Worm (Caenorhabditis elegans) whole organism, early embryonic: ENCODE data around the gene dis-3.

ENCODE experiments used
- B0310.2 ChIP-seq: sonication (generic microtip); optimal IDR thresholded peaks from 2 replicates; lab custom pipeline; 2016; ENCODE audit warnings: mild to moderate bottlenecking, missing genetic modification characterization, missing compliant biosample characterization
- F13C5.2 ChIP-seq: sonication (generic microtip); optimal IDR thresholded peaks from 2 replicates; lab custom pipeline; 2017; ENCODE audit warnings: mild to moderate bottlenecking, missing genetic modification characterization, inconsistent platforms, missing compliant biosample characterization
- aly-1 ChIP-seq: sonication (generic microtip); optimal IDR thresholded peaks from 2 replicates; lab custom pipeline; 2016; ENCODE audit warnings: missing genetic modification characterization, missing compliant biosample characterization
- ama-1 ChIP-seq: fragments of 150-350 bp; optimal IDR thresholded peaks from 2 replicates; lab custom pipeline; 2014
- ceh-13 ChIP-seq: fragments of 200-800 bp; sonication (Bioruptor generic); optimal IDR thresholded peaks from 2 replicates; lab custom pipeline; 2018; ENCODE audit warnings: mild to moderate bottlenecking, missing genetic modification characterization, missing compliant biosample characterization
- ceh-36 ChIP-seq: sonication (generic microtip); optimal IDR thresholded peaks from 2 replicates; lab custom pipeline; 2016; ENCODE audit warnings: missing genetic modification characterization, inconsistent platforms, missing compliant biosample characterization
- ets-7 ChIP-seq: sonication (generic microtip); optimal IDR thresholded peaks from 2 replicates; lab custom pipeline; 2016; ENCODE audit warnings: missing genotype, missing genetic modification characterization, missing compliant biosample characterization
- flt-1 ChIP-seq: fragments of 200-800 bp; sonication (Bioruptor generic); IDR thresholded peaks from 2 replicates; pipeline ENCODE4 v1.3.6; 2022; ENCODE audit warnings: missing genetic modification characterization, missing compliant biosample characterization
- hmbx-1 ChIP-seq: sonication (generic microtip); optimal IDR thresholded peaks from 2 replicates; lab custom pipeline; 2016; ENCODE audit warnings: mild to moderate bottlenecking, missing genetic modification characterization, missing compliant biosample characterization
- hmg-4 ChIP-seq: fragments of 200-800 bp; sonication (Bioruptor generic); optimal IDR thresholded peaks from 2 replicates; lab custom pipeline; 2018; ENCODE audit warnings: mild to moderate bottlenecking, missing genetic modification characterization, missing compliant biosample characterization
- hnd-1 ChIP-seq: sonication (generic microtip); optimal IDR thresholded peaks from 2 replicates; lab custom pipeline; 2016; ENCODE audit warnings: missing genetic modification characterization, missing compliant biosample characterization
- pes-1 ChIP-seq: fragments of 200-800 bp; sonication (Bioruptor generic); IDR thresholded peaks from 2 replicates; pipeline ENCODE4 v1.3.6; 2022; ENCODE audit warnings: missing genetic modification reagents, missing genetic modification characterization, missing compliant biosample characterization
- scrt-1 ChIP-seq: fragments of 200-800 bp; sonication (Bioruptor generic); IDR thresholded peaks from 2 replicates; pipeline ENCODE4 v1.3.6; 2022; ENCODE audit warnings: missing genetic modification characterization, missing compliant biosample characterization
- sea-1 ChIP-seq: fragments of 200-800 bp; sonication (Bioruptor generic); conservative IDR thresholded peaks from 2 replicates; pipeline ENCODE4 v1.3.6; 2022; ENCODE audit warnings: missing genetic modification characterization, missing compliant biosample characterization
- tbx-11 ChIP-seq: fragments of 200-800 bp; sonication (Bioruptor generic); IDR thresholded peaks from 2 replicates; pipeline ENCODE4 v1.3.6; 2022; ENCODE audit warnings: missing genetic modification characterization, missing compliant biosample characterization
- tbx-37 ChIP-seq: fragments of 200-800 bp; sonication (Bioruptor generic); conservative IDR thresholded peaks from 2 replicates; pipeline ENCODE4 v1.3.6; 2022; ENCODE audit warnings: missing genetic modification reagents, missing genetic modification characterization, missing compliant biosample characterization
- tra-4 ChIP-seq: sonication (generic microtip); optimal IDR thresholded peaks from 2 replicates; lab custom pipeline; 2017; ENCODE audit warnings: missing genetic modification characterization, missing compliant biosample characterization

Gene dis-3

DNA sequence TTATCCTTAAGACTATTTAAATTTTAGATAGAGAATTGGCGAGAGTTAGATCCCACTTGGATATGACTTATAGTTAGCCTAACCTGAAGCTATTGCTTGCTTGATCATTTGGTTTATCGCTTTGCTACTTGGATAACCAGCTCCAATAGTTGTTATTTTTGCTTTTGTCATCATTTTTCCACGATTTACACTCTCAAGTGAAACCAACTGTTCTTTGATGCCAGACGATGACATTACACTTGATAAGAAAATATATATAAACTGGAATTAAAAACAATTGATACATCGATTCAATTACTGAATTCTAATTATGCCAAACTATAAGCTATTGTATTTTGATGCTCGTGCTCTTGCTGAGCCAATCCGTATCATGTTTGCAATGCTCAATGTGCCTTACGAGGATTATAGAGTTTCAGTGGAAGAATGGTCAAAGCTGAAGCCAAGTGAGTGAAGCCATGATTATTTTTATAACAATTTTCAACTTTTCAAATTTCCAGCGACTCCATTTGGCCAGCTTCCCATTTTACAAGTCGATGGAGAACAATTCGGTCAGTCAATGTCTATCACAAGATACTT, 45.0 kb downstream of the dis-3 start, which contains the start of the genes gst-2, gst-4 and dhs-12:
gst-2 (minus strand) TSS at position 132 of the 576 bp plus-strand sequence.
gst-4 (plus strand) TSS at position 296 of the 576 bp plus-strand sequence.
dhs-12 (plus strand) TSS at position 526 of the 576 bp plus-strand sequence.
- TF ChIP-seq tra-4 (no peak), hmg-4 (GFP tag; lab: Kevin White, UChicago) (no peak), F13C5.2 (no peak), ceh-36 (tag; lab: Kevin White, UChicago) (no peak)

DNA sequence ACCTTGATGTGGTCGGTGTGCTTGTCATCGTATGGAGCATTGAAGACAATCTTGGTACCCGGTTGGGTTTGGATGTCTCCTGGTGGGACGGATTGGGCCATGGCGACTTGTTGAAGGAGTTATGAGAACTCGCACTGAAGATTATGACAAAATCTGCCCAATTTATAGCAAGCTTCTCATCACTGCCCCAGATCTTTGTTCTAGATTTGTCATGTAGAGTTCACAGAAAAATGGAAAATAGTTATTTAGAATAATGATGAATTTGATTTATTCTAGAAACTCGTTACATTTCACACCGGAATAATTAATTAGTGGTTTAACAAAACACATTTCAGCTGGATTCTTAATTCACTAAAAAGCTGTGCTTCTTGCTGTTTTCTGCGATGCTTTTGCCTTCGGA, 46.6 kb downstream of the dis-3 start, which contains the start of gene msp-38:
msp-38 (minus strand) TSS at position 101 of the 400 bp plus-strand sequence.
- TF ChIP-seq pes-1 (GFP tag; lab: Robert Waterston, UW) (no peak), tbx-11 (no peak), tbx-37 (GFP tag; lab: Robert Waterston, UW) (no peak), flt-1 (no peak), hnd-1 (tag; lab: Kevin White, UChicago) (no peak), tra-4 (no peak), hmbx-1 (no peak), hmg-4 (GFP tag; lab: Kevin White, UChicago) (no peak), scrt-1 (GFP tag; lab: Robert Waterston, UW) (no peak), ama-1 (lab: Kevin White, UChicago) (no peak), ceh-36 (tag; lab: Kevin White, UChicago) (no peak), ets-7 (no peak), ceh-13 (no peak), sea-1 (no peak)

DNA sequence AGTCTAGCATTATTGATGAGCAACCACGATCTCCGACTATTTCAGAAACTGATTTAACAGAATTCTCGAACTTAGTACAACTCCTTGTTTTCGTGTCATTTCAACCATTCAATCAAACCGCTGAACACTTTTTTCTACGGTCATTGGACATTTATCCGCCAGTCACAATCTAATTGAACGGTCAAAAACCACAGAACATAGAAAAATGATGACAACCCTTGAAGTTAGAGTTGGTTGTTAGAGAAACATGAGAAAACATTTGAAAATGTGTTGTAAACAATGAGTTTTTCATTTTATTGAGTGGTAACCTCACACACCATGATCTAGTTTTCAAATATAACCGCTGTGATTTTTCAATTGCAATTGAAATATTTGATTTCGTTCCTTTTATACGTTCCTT, 47.5 kb downstream of the dis-3 start:
- TF ChIP-seq ceh-13 (no peak), hmg-4 (GFP tag; lab: Kevin White, UChicago) (no peak), hnd-1 (tag; lab: Kevin White, UChicago) (no peak), ets-7 (no peak), scrt-1 (GFP tag; lab: Robert Waterston, UW) (no peak), ama-1 (lab: Kevin White, UChicago) (no peak), hmbx-1 (no peak), sea-1 (no peak), tbx-37 (GFP tag; lab: Robert Waterston, UW) (no peak), pes-1 (GFP tag; lab: Robert Waterston, UW) (no peak), tbx-11 (no peak), tra-4 (no peak), aly-1 (tag; lab: Kevin White, UChicago) (no peak), flt-1 (no peak), B0310.2 (tag; lab: Kevin White, UChicago) (no peak), ceh-36 (tag; lab: Kevin White, UChicago) (no peak)

DNA sequence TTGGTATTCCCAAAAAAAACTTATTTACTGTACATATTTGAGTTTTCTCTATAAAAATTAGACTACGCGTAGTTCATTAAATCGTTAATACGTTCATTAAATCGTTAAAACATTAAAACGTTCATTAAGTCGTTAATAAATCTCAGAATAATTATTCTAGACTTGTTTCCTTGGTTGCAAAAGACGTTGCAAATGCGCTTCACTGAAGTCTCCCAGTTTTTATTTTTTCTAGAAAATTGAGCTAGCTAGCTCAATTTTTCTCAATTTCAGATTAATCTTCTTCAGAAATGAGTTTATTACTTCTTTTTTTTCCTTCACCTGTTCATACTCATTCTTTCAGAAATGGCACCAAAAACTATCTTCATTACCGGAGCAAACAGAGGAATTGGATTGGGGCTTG, 47.9 kb downstream of the dis-3 start:
- TF ChIP-seq hmbx-1 = no peak
- no peak for TF ChIP-seq tbx-37 (GFP tag; lab: Robert Waterston, UW)
- no peak for TF ChIP-seq tbx-11
- TF ChIP-seq B0310.2 (tag; lab: Kevin White, UChicago) = no peak

DNA sequence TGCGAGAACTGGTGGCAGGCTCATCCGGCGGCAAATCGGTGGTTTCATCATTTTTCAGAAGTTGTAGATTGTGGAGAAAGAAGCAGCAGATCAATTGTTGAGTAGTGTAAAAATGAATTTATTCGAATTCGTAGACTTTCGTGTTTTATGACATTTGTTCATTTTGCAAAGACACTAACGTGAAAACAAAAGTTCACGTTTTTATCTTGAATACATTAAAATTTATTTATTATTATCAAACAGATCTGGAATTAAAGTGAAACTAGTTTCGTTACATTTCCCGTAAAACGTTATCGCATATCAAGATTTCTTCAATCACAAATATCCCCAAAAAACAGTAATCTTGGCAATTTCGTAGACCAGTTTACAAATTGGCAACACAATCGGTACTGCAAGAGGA, 49.9 kb downstream of the dis-3 start, which contains the start of gene T14G10.8:
T14G10.8 (minus strand) TSS at position 101 of the 400 bp plus-strand sequence.
- TF ChIP-seq ama-1 (lab: Kevin White, UChicago) (no peak), hmg-4 (GFP tag; lab: Kevin White, UChicago) (no peak), ceh-36 (tag; lab: Kevin White, UChicago) (no peak), tbx-37 (GFP tag; lab: Robert Waterston, UW) (no peak), flt-1 (no peak), B0310.2 (tag; lab: Kevin White, UChicago) (no peak), aly-1 (tag; lab: Kevin White, UChicago) (no peak), ets-7 (no peak), pes-1 (GFP tag; lab: Robert Waterston, UW) (no peak), hmbx-1 (no peak), sea-1 (no peak), tbx-11 (no peak), tra-4 (no peak)

DNA sequence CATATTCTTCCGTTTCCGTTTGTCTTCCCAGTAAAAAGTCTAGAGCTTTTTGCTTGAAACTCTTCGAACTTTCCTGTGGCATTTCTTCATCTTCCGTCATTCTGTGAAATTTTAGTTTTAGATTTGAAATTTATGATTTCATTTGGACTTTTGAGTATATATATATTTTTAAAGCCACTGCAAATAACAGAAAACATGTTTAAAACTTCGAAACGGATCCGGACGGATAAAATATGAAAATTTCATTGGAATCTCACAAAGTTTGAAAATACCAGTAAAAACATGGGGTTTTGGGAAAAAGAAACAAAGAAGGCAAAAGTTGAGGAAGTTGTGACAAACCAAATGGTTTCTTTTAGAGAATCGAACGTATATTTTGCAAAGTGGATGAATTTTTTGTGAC, 51.9 kb downstream of the dis-3 start, which contains the start of gene pigs-1:
pigs-1 (minus strand) TSS at position 101 of the 400 bp plus-strand sequence.
- no peak for TF ChIP-seq ets-7
- TF ChIP-seq hmbx-1 = no peak
- TF ChIP-seq flt-1 = no peak
- no peak for TF ChIP-seq hnd-1 (tag; lab: Kevin White, UChicago)
- TF ChIP-seq scrt-1 (GFP tag; lab: Robert Waterston, UW) = no peak

DNA sequence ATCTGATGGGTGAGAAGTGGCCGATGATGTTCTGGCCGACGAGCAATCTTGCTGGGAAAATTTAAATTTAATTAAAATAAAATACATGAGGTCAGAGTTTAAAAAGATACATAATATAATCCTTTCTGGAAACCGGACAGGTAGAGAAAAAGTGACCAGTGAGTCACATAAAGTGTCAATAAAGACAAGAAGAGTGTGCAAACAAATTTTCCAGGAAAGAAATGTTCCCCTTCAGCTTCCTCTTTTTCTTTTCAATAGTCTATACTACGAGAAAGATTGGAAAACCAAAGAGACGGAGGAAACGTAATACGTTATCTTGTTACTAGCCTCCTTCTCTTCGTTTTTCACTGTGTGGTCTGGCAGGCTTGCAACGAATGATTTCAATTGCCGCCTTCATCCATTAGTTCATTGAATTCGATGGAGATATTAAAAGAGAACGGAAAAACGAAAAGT, 53.6 kb downstream of the dis-3 start, which contains the start of gene tsp-12:
tsp-12 (minus strand) TSS at position 51 of the 453 bp plus-strand sequence.
- TF ChIP-seq B0310.2 (tag; lab: Kevin White, UChicago) (no peak), hmg-4 (GFP tag; lab: Kevin White, UChicago) (no peak), ets-7 (no peak), pes-1 (GFP tag; lab: Robert Waterston, UW) (no peak), hnd-1 (tag; lab: Kevin White, UChicago) (no peak), tra-4 (no peak), hmbx-1 (no peak), ceh-36 (tag; lab: Kevin White, UChicago) (no peak), tbx-37 (GFP tag; lab: Robert Waterston, UW) (no peak), tbx-11 (no peak), flt-1 (no peak), F13C5.2 (no peak), sea-1 (no peak)

DNA sequence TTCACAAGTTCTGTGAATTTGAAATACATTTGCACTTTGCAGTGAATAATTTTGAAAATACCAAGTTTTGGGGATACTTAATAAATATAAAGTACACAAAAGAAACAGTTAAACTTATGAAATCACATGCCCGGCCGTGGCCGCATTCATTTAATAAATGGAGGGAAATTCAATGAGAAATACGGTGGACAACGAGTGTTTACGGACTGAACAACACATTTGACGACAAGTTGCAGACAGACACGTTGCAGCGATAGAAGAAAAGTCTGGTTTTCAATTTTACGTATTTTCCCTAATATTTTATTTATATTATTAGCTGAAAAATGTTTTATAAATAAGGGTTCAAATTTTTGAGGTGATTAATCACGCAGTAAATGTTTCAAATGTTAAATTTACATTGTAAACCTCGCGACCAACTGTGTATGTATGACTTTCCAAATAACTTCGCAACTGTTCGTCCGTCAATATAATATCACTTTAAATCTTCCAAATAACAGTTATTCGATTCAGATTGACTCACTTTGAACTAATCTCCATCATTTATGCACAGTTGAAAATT, 54.5 kb downstream of the dis-3 start, which contains the start of gene copg-1:
copg-1 (plus strand) TSS at position 509 of the 559 bp plus-strand sequence.
- no peak for TF ChIP-seq ets-7
- no peak for TF ChIP-seq pes-1 (GFP tag; lab: Robert Waterston, UW)
- TF ChIP-seq B0310.2 (tag; lab: Kevin White, UChicago) = no peak
- no peak for TF ChIP-seq hmbx-1
- TF ChIP-seq ceh-36 (tag; lab: Kevin White, UChicago) = no peak
- TF ChIP-seq aly-1 (tag; lab: Kevin White, UChicago) = no peak
- no peak for TF ChIP-seq sea-1
- TF ChIP-seq scrt-1 (GFP tag; lab: Robert Waterston, UW) = no peak
- no peak for TF ChIP-seq tbx-11
- TF ChIP-seq F13C5.2 = no peak
- no peak for TF ChIP-seq tbx-37 (GFP tag; lab: Robert Waterston, UW)
- TF ChIP-seq tra-4 = no peak
- no peak for TF ChIP-seq ama-1 (lab: Kevin White, UChicago)
